Worm (Caenorhabditis elegans) whole organism, L2 larva: Measurements from ENCODE around the gene F49E12.12.

Experiments
- F13H6.1 ChIP-seq: sonication (generic microtip); optimal IDR thresholded peaks from 2 replicates; lab custom pipeline; 2016; ENCODE audit warnings: missing genetic modification characterization, missing compliant biosample characterization
- R02D3.7 ChIP-seq: fragments of 150-350 bp; optimal IDR thresholded peaks from 2 replicates; lab custom pipeline; 2014; ENCODE audit warnings: missing biosample characterization, missing genetic modification characterization
- Y55F3AM.14 ChIP-seq: fragments of 200-800 bp; sonication (Bioruptor generic); optimal IDR thresholded peaks from 2 replicates; lab custom pipeline; 2018; ENCODE audit warnings: mild to moderate bottlenecking, missing genetic modification characterization, missing compliant biosample characterization
- ZK546.5 ChIP-seq: sonication (generic microtip); optimal IDR thresholded peaks from 2 replicates; lab custom pipeline; 2017; ENCODE audit warnings: missing biosample characterization, missing genetic modification characterization
- ama-1 ChIP-seq: fragments of 150-350 bp; optimal IDR thresholded peaks from 2 replicates; lab custom pipeline; 2018; ENCODE audit warnings: inconsistent platforms
- egl-27 ChIP-seq: sonication (generic microtip); optimal IDR thresholded peaks from 3 replicates; lab custom pipeline; 2017; ENCODE audit warnings: missing biosample characterization, missing genetic modification reagents, missing genetic modification characterization
- elt-1 ChIP-seq: fragments of 150-350 bp; optimal IDR thresholded peaks from 2 replicates; lab custom pipeline; 2014; ENCODE audit warnings: missing biosample characterization, missing genetic modification characterization
- elt-3 ChIP-seq: sonication (generic microtip); optimal IDR thresholded peaks from 2 replicates; lab custom pipeline; 2017; ENCODE audit warnings: missing biosample characterization, missing genetic modification characterization
- gmeb-1 ChIP-seq: fragments of 150-350 bp; optimal IDR thresholded peaks from 2 replicates; lab custom pipeline; 2014; ENCODE audit warnings: missing biosample characterization, missing genetic modification characterization
- lin-13 ChIP-seq: fragments of 150-350 bp; optimal IDR thresholded peaks from 2 replicates; lab custom pipeline; 2014; ENCODE audit warnings: missing biosample characterization, missing genetic modification reagents, missing genetic modification characterization
- mbf-1 ChIP-seq: sonication (generic microtip); optimal IDR thresholded peaks from 2 replicates; lab custom pipeline; 2017; ENCODE audit warnings: missing biosample characterization, missing genetic modification characterization
- nhr-10 ChIP-seq: sonication (generic microtip); optimal IDR thresholded peaks from 2 replicates; lab custom pipeline; 2017; ENCODE audit warnings: missing biosample characterization, missing genetic modification characterization
- nhr-23 ChIP-seq: fragments of 150-350 bp; optimal IDR thresholded peaks from 2 replicates; lab custom pipeline; 2014; ENCODE audit warnings: missing biosample characterization, missing genetic modification reagents, missing genetic modification characterization
- nhr-237 ChIP-seq: fragments of 150-350 bp; optimal IDR thresholded peaks from 2 replicates; lab custom pipeline; 2014; ENCODE audit warnings: missing biosample characterization, missing genetic modification characterization
- nhr-25 ChIP-seq: fragments of 150-350 bp; sonication (generic microtip); optimal IDR thresholded peaks from 3 replicates; lab custom pipeline; 2014; ENCODE audit warnings: missing biosample characterization, missing genetic modification characterization
- skn-1 ChIP-seq: sonication (generic microtip); optimal IDR thresholded peaks from 2 replicates; lab custom pipeline; 2017; ENCODE audit warnings: missing biosample characterization, missing genetic modification characterization
- unc-55 ChIP-seq: fragments of 150-350 bp; sonication (generic microtip); optimal IDR thresholded peaks from 3 replicates; lab custom pipeline; 2014; ENCODE audit warnings: missing biosample characterization, missing genetic modification reagents, missing genetic modification characterization
- ztf-4 ChIP-seq: fragments of 150-350 bp; optimal IDR thresholded peaks from 2 replicates; lab custom pipeline; 2014; ENCODE audit warnings: missing biosample characterization, missing genetic modification characterization

F49E12.12 gene

ce11 chrII:8431954-8432353, 50.7 kb downstream of the F49E12.12 start, which contains the start of gene acp-2:
Gene acp-2 (minus strand): TSS chrII:8432054.
- TF ChIP-seq mbf-1 (tag; lab: Kevin White, UChicago) (no peak), Y55F3AM.14 (GFP tag; lab: Kevin White, UChicago) (no peak), lin-13 (GFP tag; lab: Kevin White, UChicago) (no peak), egl-27 (tag; lab: Kevin White, UChicago) (no peak), ztf-4 (tag; lab: Kevin White, UChicago) (no peak), skn-1 (tag; lab: Kevin White, UChicago) (no peak), nhr-237 (tag; lab: Kevin White, UChicago) (no peak), ZK546.5 (no peak), nhr-23 (no peak), elt-1 (tag; lab: Kevin White, UChicago) (no peak), nhr-25 (no peak), gmeb-1 (tag; lab: Kevin White, UChicago) (no peak), nhr-10 (tag; lab: Kevin White, UChicago) (no peak), F13H6.1 (tag; lab: Kevin White, UChicago) (no peak), unc-55 (GFP tag; lab: Kevin White, UChicago) (no peak), ama-1 (lab: Kevin White, UChicago) (no peak), elt-3 (no peak), R02D3.7 (no peak)
